Fruit fly (Drosophila melanogaster): ENCODE data around the gene CG13318.

Gene CG13318

dm6 chr3R:8820428-8820912 lies 48.0 kb upstream of the CG13318 start, which contains the start of gene aqz (continued):
- TF ChIP-seq bcd (GFP tag; optimal IDR thresholded peaks at IDR 0.05) (peak; percentile 66), CG2129 (GFP tag; IDR thresholded peaks at IDR 0.05; ENCODE audit: partially characterized antibody) (no peak), pzg (GFP tag; optimal IDR thresholded peaks at IDR 0.05) (peak; percentile 98), CG3838 (GFP tag; optimal IDR thresholded peaks at IDR 0.05) (no peak), cg (GFP tag; optimal IDR thresholded peaks at IDR 0.05) (peak; percentile 66), dm (GFP tag; optimal IDR thresholded peaks at IDR 0.05) (peak; percentile 67), pb (GFP tag; optimal IDR thresholded peaks at IDR 0.05) (peak; percentile 59)

- TF ChIP-seq Xrp1 (GFP tag; IDR thresholded peaks at IDR 0.05): peak; percentile 53
- no peak for TF ChIP-seq Ets97D (GFP tag; optimal IDR thresholded peaks at IDR 0.05)
- peak; percentile 24; the same call in 1 of the 2 replicates for TF ChIP-seq CG32772 (GFP tag; IDR thresholded peaks at IDR 0.05)
- TF ChIP-seq corto (GFP tag; optimal IDR thresholded peaks at IDR 0.05): no peak
- TF ChIP-seq Ravus (GFP tag; IDR thresholded peaks at IDR 0.05): no peak
- peak; percentile 9 for TF ChIP-seq CG11504 (tag; optimal IDR thresholded peaks at IDR 0.05)
- no peak for TF ChIP-seq CG7357 (GFP tag; IDR thresholded peaks at IDR 0.05)
- TF ChIP-seq CG17186 (GFP tag; optimal IDR thresholded peaks at IDR 0.05): no peak
- peak; percentile 11 for TF ChIP-seq CG11723 (GFP tag; optimal IDR thresholded peaks at IDR 0.05)
- no peak for TF ChIP-seq CG6654 (GFP tag; optimal IDR thresholded peaks at IDR 0.05)
- TF ChIP-seq CrebB (tag; optimal IDR thresholded peaks at IDR 0.05): peak; percentile 72
- TF ChIP-seq CG11696 (GFP tag; IDR thresholded peaks at IDR 0.05): peak; percentile 84
- peak; percentile 36 for TF ChIP-seq CG6683 (GFP tag; optimal IDR thresholded peaks at IDR 0.05)
- no peak for TF ChIP-seq crp (GFP tag; optimal IDR thresholded peaks at IDR 0.05)
- peak; percentile 13; the same call in 1 of the 2 replicates for TF ChIP-seq MBD-R2 (GFP tag; IDR thresholded peaks at IDR 0.05)
- peak; percentile 14 for TF ChIP-seq ATbp (GFP tag; optimal IDR thresholded peaks at IDR 0.05)
- TF ChIP-seq CG4730 (GFP tag; IDR thresholded peaks at IDR 0.05): no peak
- 0 out of 2 replicates have a peak, but pooled peaks have one; percentile 38 for TF ChIP-seq CG16779 (GFP tag; IDR thresholded peaks at IDR 0.05)
- TF ChIP-seq dysf (GFP tag; IDR thresholded peaks at IDR 0.05): no peak
- peak; percentile 43 for TF ChIP-seq CG16863 (GFP tag; optimal IDR thresholded peaks at IDR 0.05)
- peak; percentile 37 for TF ChIP-seq CG18599 (GFP tag; optimal IDR thresholded peaks at IDR 0.05)
- peak; percentile 44 for TF ChIP-seq CG1603 (tag; optimal IDR thresholded peaks at IDR 0.05)
- TF ChIP-seq stwl (tag; optimal IDR thresholded peaks at IDR 0.05): no peak
- TF ChIP-seq jing (GFP tag; optimal IDR thresholded peaks at IDR 0.05): no peak
- TF ChIP-seq Meics (GFP tag; optimal IDR thresholded peaks at IDR 0.05): peak; percentile 24
- no peak for TF ChIP-seq fd102C (GFP tag; optimal IDR thresholded peaks at IDR 0.05)
- TF ChIP-seq Hr39 (optimal IDR thresholded peaks at IDR 0.05): no peak
- TF ChIP-seq caup (GFP tag; optimal IDR thresholded peaks at IDR 0.05; ENCODE audit: severe bottlenecking): peak; percentile 55
- TF ChIP-seq cato (GFP tag; optimal IDR thresholded peaks at IDR 0.05; ENCODE audit: borderline replicate concordance): no peak
- 0 out of 3 replicates have a peak, but pooled peaks have one; percentile 17 for TF ChIP-seq Optix (GFP tag; IDR thresholded peaks at IDR 0.05)
- peak; percentile 8 for TF ChIP-seq Myb (GFP tag; optimal IDR thresholded peaks at IDR 0.05)
- no peak for TF ChIP-seq CG10321 (GFP tag; IDR thresholded peaks at IDR 0.05)
- no peak for TF ChIP-seq Eip74EF (GFP tag; optimal IDR thresholded peaks at IDR 0.05)
- 0 out of 3 replicates have a peak, but pooled peaks have one; percentile 7 for TF ChIP-seq Opbp (GFP tag; IDR thresholded peaks at IDR 0.05; ENCODE audit: partially characterized antibody)
- no peak; the same call in 1 of the 2 replicates for TF ChIP-seq E2f1 (GFP tag; IDR thresholded peaks at IDR 0.05)
- peak in 1 of 2 experiments; percentile 13 for TF ChIP-seq insv (GFP tag; optimal IDR thresholded peaks at IDR 0.05)
- TF ChIP-seq CG2712 (tag; optimal IDR thresholded peaks at IDR 0.05): no peak
- TF ChIP-seq tup (GFP tag; optimal IDR thresholded peaks at IDR 0.05): no peak
- no peak for TF ChIP-seq CG34224 (GFP tag; IDR thresholded peaks at IDR 0.05; ENCODE audit: partially characterized antibody)
- TF ChIP-seq Ets65A (GFP tag): no peak
- peak; percentile 46; the same call in 1 of the 2 replicates for TF ChIP-seq wdn (GFP tag; IDR thresholded peaks at IDR 0.05)
These were observed 47.1 kb upstream of the CG13318 start for dm6 chr3R:8819551-8820057.

Measured in whole organism, embryonic.